Worm (Caenorhabditis elegans): ENCODE results near the gene cutc-1.

Gene cutc-1

ce11 chrIII:8416871-8417191, 13.4 kb upstream of the cutc-1 start:
- no peak for TF ChIP-seq ztf-4 (tag; optimal IDR thresholded peaks at IDR 0.05)
- TF ChIP-seq nhr-76 (tag; optimal IDR thresholded peaks at IDR 0.05), result no peak
- TF ChIP-seq ama-1 (optimal IDR thresholded peaks at IDR 0.05), result no peak
- no peak for TF ChIP-seq ztf-11 (tag; optimal IDR thresholded peaks at IDR 0.05)
- TF ChIP-seq ceh-16 (tag; optimal IDR thresholded peaks at IDR 0.05), result no peak
- TF ChIP-seq nhr-237 (tag; optimal IDR thresholded peaks at IDR 0.05), result no peak
- TF ChIP-seq lin-39 (tag; optimal IDR thresholded peaks at IDR 0.05), result no peak
- TF ChIP-seq jun-1 (tag; optimal IDR thresholded peaks at IDR 0.05), result no peak
- no peak for TF ChIP-seq egl-27 (tag; optimal IDR thresholded peaks at IDR 0.05)
- TF ChIP-seq ceh-9 (tag; optimal IDR thresholded peaks at IDR 0.05), result no peak
- TF ChIP-seq nhr-67 (tag; optimal IDR thresholded peaks at IDR 0.05), result no peak
- no peak for TF ChIP-seq zag-1 (tag; optimal IDR thresholded peaks at IDR 0.05)
- TF ChIP-seq pqm-1 (tag; optimal IDR thresholded peaks at IDR 0.05), result no peak
- TF ChIP-seq tbx-2 (tag; optimal IDR thresholded peaks at IDR 0.05), result no peak
- TF ChIP-seq lsy-12 (tag; optimal IDR thresholded peaks at IDR 0.05), result no peak

- TF ChIP-seq pha-4 (tag; optimal IDR thresholded peaks at IDR 0.05) (peak; percentile 32), daf-12 (tag; optimal IDR thresholded peaks at IDR 0.05) (no peak)
Measured at ce11 chrIII:8413501-8413900, 10.1 kb upstream of the cutc-1 start.

ce11 chrIII:8411976-8412375, 8.6 kb upstream of the cutc-1 start:
- TF ChIP-seq ceh-16 (tag; optimal IDR thresholded peaks at IDR 0.05) (no peak), ztf-4 (tag; optimal IDR thresholded peaks at IDR 0.05) (no peak), nhr-43 (tag; optimal IDR thresholded peaks at IDR 0.05; ENCODE audit: poor library complexity, severe bottlenecking) (peak; percentile 14), nhr-67 (tag; optimal IDR thresholded peaks at IDR 0.05) (no peak), R02D3.7 (tag; optimal IDR thresholded peaks at IDR 0.05) (peak; percentile 23), skn-1 (tag; optimal IDR thresholded peaks at IDR 0.05) (peak; percentile 35), nhr-12 (tag; optimal IDR thresholded peaks at IDR 0.05) (no peak), nhr-28 (tag; optimal IDR thresholded peaks at IDR 0.05) (no peak), nhr-237 (tag; optimal IDR thresholded peaks at IDR 0.05) (no peak), mdl-1 (tag; optimal IDR thresholded peaks at IDR 0.05) (no peak), ZK546.5 (tag; optimal IDR thresholded peaks at IDR 0.05) (no peak), ztf-11 (tag; optimal IDR thresholded peaks at IDR 0.05) (no peak), elt-2 (tag; optimal IDR thresholded peaks at IDR 0.05) (peak; percentile 65), egl-27 (tag; optimal IDR thresholded peaks at IDR 0.05) (no peak), ceh-9 (tag; optimal IDR thresholded peaks at IDR 0.05) (no peak), nfya-1 (tag; optimal IDR thresholded peaks at IDR 0.05; ENCODE audit: insufficient read depth) (peak; percentile 99), zag-1 (tag; optimal IDR thresholded peaks at IDR 0.05) (no peak), nhr-77 (tag; optimal IDR thresholded peaks at IDR 0.05) (no peak), pqm-1 (tag; optimal IDR thresholded peaks at IDR 0.05) (peak; percentile 66), ceh-28 (tag; optimal IDR thresholded peaks at IDR 0.05) (peak; percentile 59), fos-1 (tag; optimal IDR thresholded peaks at IDR 0.05) (no peak), fkh-2 (tag; optimal IDR thresholded peaks at IDR 0.05) (no peak), hmg-11 (tag; optimal IDR thresholded peaks at IDR 0.05) (peak; percentile 80), ceh-82 (tag; optimal IDR thresholded peaks at IDR 0.05) (no peak), lin-39 (tag; optimal IDR thresholded peaks at IDR 0.05) (peak; percentile 77), ama-1 (optimal IDR thresholded peaks at IDR 0.05) (no peak), lsy-12 (tag; optimal IDR thresholded peaks at IDR 0.05) (peak; percentile 85), nhr-11 (tag; optimal IDR thresholded peaks at IDR 0.05) (no peak), nhr-23 (tag; optimal IDR thresholded peaks at IDR 0.05) (peak; percentile 78), tbx-2 (tag; optimal IDR thresholded peaks at IDR 0.05) (no peak), snpc-4 (tag; optimal IDR thresholded peaks at IDR 0.05) (peak; percentile 82), elt-1 (tag; optimal IDR thresholded peaks at IDR 0.05) (peak; percentile 55), eor-1 (tag; optimal IDR thresholded peaks at IDR 0.05) (no peak), sea-2 (GFP tag; optimal IDR thresholded peaks at IDR 0.05) (no peak), nhr-76 (tag; optimal IDR thresholded peaks at IDR 0.05) (no peak), egl-5 (tag; optimal IDR thresholded peaks at IDR 0.05) (peak; percentile 60), lin-15B (tag; optimal IDR thresholded peaks at IDR 0.05) (peak; percentile 88), pha-4 (tag; optimal IDR thresholded peaks at IDR 0.05) (peak; percentile 82), aly-2 (tag; optimal IDR thresholded peaks at IDR 0.05) (no peak), mml-1 (tag; optimal IDR thresholded peaks at IDR 0.05) (no peak), fkh-10 (GFP tag; optimal IDR thresholded peaks at IDR 0.05) (peak; percentile 75), daf-12 (tag; optimal IDR thresholded peaks at IDR 0.05) (no peak), nhr-25 (tag; optimal IDR thresholded peaks at IDR 0.05) (peak; percentile 83), elt-3 (tag; optimal IDR thresholded peaks at IDR 0.05) (no peak), unc-39 (tag; optimal IDR thresholded peaks at IDR 0.05) (no peak), jun-1 (tag; optimal IDR thresholded peaks at IDR 0.05) (no peak), unc-62 (GFP tag; optimal IDR thresholded peaks at IDR 0.05) (peak; percentile 70)

Data from whole organism, L3 larva.